Fruit fly (Drosophila melanogaster): ENCODE data around the gene Nufip.

The Nufip gene

dm6 chr3L:18771095-18772013, 23.2 kb upstream of the Nufip start:
- TF ChIP-seq sug (tag; optimal IDR thresholded peaks at IDR 0.05) (peak; percentile 85), CG16779 (GFP tag; IDR thresholded peaks at IDR 0.05) (no peak), ci (GFP tag; IDR thresholded peaks at IDR 0.05) (peak; percentile 55; the same call in 2 of the 3 replicates), Ets97D (GFP tag; optimal IDR thresholded peaks at IDR 0.05) (no peak), ham (GFP tag; IDR thresholded peaks at IDR 0.05) (no peak), CG9727 (GFP tag; optimal IDR thresholded peaks at IDR 0.05) (peak; percentile 66), Aef1 (GFP tag; IDR thresholded peaks at IDR 0.05) (peak; percentile 82), wdn (GFP tag; IDR thresholded peaks at IDR 0.05) (no peak), Opbp (GFP tag; IDR thresholded peaks at IDR 0.05; ENCODE audit: partially characterized antibody) (0 out of 3 replicates have a peak, but pooled peaks have one; percentile 12), Med (GFP tag) (peak; percentile 77), Fer2 (tag; optimal IDR thresholded peaks at IDR 0.05) (no peak), Hmx (GFP tag; optimal IDR thresholded peaks at IDR 0.05) (no peak), ken (GFP tag; IDR thresholded peaks at IDR 0.05) (no peak; the same call in 2 of the 3 replicates), Hr39 (optimal IDR thresholded peaks at IDR 0.05) (no peak), CG14441 (GFP tag; IDR thresholded peaks at IDR 0.05) (peak; percentile 54), mirr (GFP tag; optimal IDR thresholded peaks at IDR 0.05) (peak; percentile 68), CTCF (GFP tag; optimal IDR thresholded peaks at IDR 0.05) (no peak), Xrp1 (GFP tag; IDR thresholded peaks at IDR 0.05) (peak; percentile 12), so (GFP tag; IDR thresholded peaks at IDR 0.05) (no peak; the same call in 2 of the 3 replicates), CG7357 (GFP tag; IDR thresholded peaks at IDR 0.05) (no peak), Adf1 (GFP tag; IDR thresholded peaks at IDR 0.05) (peak; percentile 99), CG8765 (GFP tag; IDR thresholded peaks at IDR 0.05) (no peak), CG10431 (GFP tag; optimal IDR thresholded peaks at IDR 0.05) (peak; percentile 64), CG10321 (GFP tag; IDR thresholded peaks at IDR 0.05) (peak; percentile 86), Hr78 (GFP tag; optimal IDR thresholded peaks at IDR 0.05) (peak in 1 of 2 experiments; percentile 36), hkb (optimal IDR thresholded peaks at IDR 0.05) (no peak), hkb (GFP tag; IDR thresholded peaks at IDR 0.05) (0 out of 2 replicates have a peak, but pooled peaks have one; percentile 12), CG2202 (tag; optimal IDR thresholded peaks at IDR 0.05) (peak; percentile 29), CG34422 (GFP tag; IDR thresholded peaks at IDR 0.05) (peak; percentile 36; the same call in 1 of the 3 replicates), stwl (tag; optimal IDR thresholded peaks at IDR 0.05) (no peak), CG5245 (GFP tag; optimal IDR thresholded peaks at IDR 0.05) (no peak), NK7.1 (GFP tag; optimal IDR thresholded peaks at IDR 0.05) (no peak), CG12236 (GFP tag; optimal IDR thresholded peaks at IDR 0.05) (no peak), CG6254 (GFP tag; optimal IDR thresholded peaks at IDR 0.05) (peak; percentile 55), CG12659 (GFP tag; optimal IDR thresholded peaks at IDR 0.05) (no peak), Rfx (GFP tag; IDR thresholded peaks at IDR 0.05) (no peak), Drgx (GFP tag; IDR thresholded peaks at IDR 0.05) (peak; percentile 80), CG11723 (GFP tag; optimal IDR thresholded peaks at IDR 0.05) (no peak), fd96Cb (tag; optimal IDR thresholded peaks at IDR 0.05) (no peak), CG17912 (GFP tag; optimal IDR thresholded peaks at IDR 0.05) (no peak), Hmr (GFP tag; optimal IDR thresholded peaks at IDR 0.05) (no peak), CG18262 (tag; optimal IDR thresholded peaks at IDR 0.05) (no peak), CG13624 (GFP tag; optimal IDR thresholded peaks at IDR 0.05) (peak; percentile 8), nmo (GFP tag; optimal IDR thresholded peaks at IDR 0.05) (peak; percentile 37), sob (GFP tag; IDR thresholded peaks at IDR 0.05) (no peak), Sry-δ (GFP tag; optimal IDR thresholded peaks at IDR 0.05) (no peak), CG4282 (GFP tag; optimal IDR thresholded peaks at IDR 0.05) (no peak), CG7556 (GFP tag; optimal IDR thresholded peaks at IDR 0.05) (no peak), Atf6 (GFP tag; IDR thresholded peaks at IDR 0.05) (no peak), CG10959 (GFP tag; IDR thresholded peaks at IDR 0.05) (no peak), Dll (GFP tag; IDR thresholded peaks at IDR 0.05; ENCODE audit: partially characterized antibody) (0 out of 4 replicates have a peak, but pooled peaks have one; percentile 13)

Data from whole organism, embryonic.